Worm (Caenorhabditis elegans) whole organism, late embryonic: Measurements from ENCODE around the gene pelo-1.

ENCODE experiments used
- ama-1 ChIP-seq: fragments of 150-350 bp; optimal IDR thresholded peaks from 2 replicates; lab custom pipeline; 2014
- ceh-18 ChIP-seq: sonication (generic microtip); optimal IDR thresholded peaks from 2 replicates; lab custom pipeline; 2016; ENCODE audit warnings: missing genetic modification characterization, missing compliant biosample characterization
- ceh-31 ChIP-seq: sonication (generic microtip); optimal IDR thresholded peaks from 2 replicates; lab custom pipeline; 2016; ENCODE audit warnings: missing genetic modification characterization, missing compliant biosample characterization
- fkh-10 ChIP-seq: fragments of 150-350 bp; optimal IDR thresholded peaks from 2 replicates; lab custom pipeline; 2014; ENCODE audit warnings: missing biosample characterization, missing genetic modification reagents, missing genetic modification characterization
- hlh-30 ChIP-seq: sonication (generic microtip); optimal IDR thresholded peaks from 2 replicates; lab custom pipeline; 2017; ENCODE audit warnings: antibody characterized with exemption, missing genetic modification characterization, missing compliant biosample characterization; ENCODE audit not compliant: insufficient read depth
- lin-11 ChIP-seq: fragments of 200-800 bp; sonication (Bioruptor generic); optimal IDR thresholded peaks from 2 replicates; lab custom pipeline; 2018; ENCODE audit warnings: mild to moderate bottlenecking, missing genetic modification characterization, missing compliant biosample characterization
- mec-3 ChIP-seq: sonication (generic microtip); optimal IDR thresholded peaks from 2 replicates; lab custom pipeline; 2016; ENCODE audit warnings: borderline replicate concordance, missing genetic modification characterization, missing compliant biosample characterization
- nhr-11 ChIP-seq: fragments of 150-350 bp; optimal IDR thresholded peaks from 2 replicates; lab custom pipeline; 2014; ENCODE audit warnings: missing biosample characterization, missing genetic modification characterization
- pha-4 ChIP-seq: fragments of 150-350 bp; optimal IDR thresholded peaks from 2 replicates; lab custom pipeline; 2018; ENCODE audit warnings: missing biosample characterization, missing genetic modification reagents, missing genetic modification characterization
- pqm-1 ChIP-seq: sonication (generic microtip); optimal IDR thresholded peaks from 2 replicates; lab custom pipeline; 2016; ENCODE audit warnings: missing genetic modification characterization, missing compliant biosample characterization
- ref-2 ChIP-seq: sonication (generic microtip); optimal IDR thresholded peaks from 2 replicates; lab custom pipeline; 2016; ENCODE audit warnings: missing genetic modification characterization, missing compliant biosample characterization
- sdc-2 ChIP-seq: sonication (generic microtip); optimal IDR thresholded peaks from 2 replicates; lab custom pipeline; 2016; ENCODE audit warnings: missing genotype, missing genetic modification characterization, missing compliant biosample characterization

ce11 chrIII:4227363-4227762 lies 23.3 kb upstream of the pelo-1 start:
- TF ChIP-seq mec-3 (tag; lab: Kevin White, UChicago): no peak
- no peak for TF ChIP-seq sdc-2
- TF ChIP-seq ama-1 (lab: Kevin White, UChicago): no peak
- TF ChIP-seq nhr-11 (tag; lab: Kevin White, UChicago): no peak
- no peak for TF ChIP-seq ref-2 (tag; lab: Kevin White, UChicago)
- no peak for TF ChIP-seq pqm-1 (tag; lab: Kevin White, UChicago)
- TF ChIP-seq ceh-18: no peak
- no peak for TF ChIP-seq pha-4 (tag; lab: Kevin White, UChicago)
- TF ChIP-seq hlh-30 (tag; lab: Kevin White, UChicago): no peak
- no peak for TF ChIP-seq lin-11 (tag; lab: Kevin White, UChicago)
- no peak for TF ChIP-seq fkh-10 (GFP tag; lab: Kevin White, UChicago)
- no peak for TF ChIP-seq ceh-31 (tag; lab: Kevin White, UChicago)
